Worm (Caenorhabditis elegans): ENCODE results near the gene T19C3.7.

DNA sequence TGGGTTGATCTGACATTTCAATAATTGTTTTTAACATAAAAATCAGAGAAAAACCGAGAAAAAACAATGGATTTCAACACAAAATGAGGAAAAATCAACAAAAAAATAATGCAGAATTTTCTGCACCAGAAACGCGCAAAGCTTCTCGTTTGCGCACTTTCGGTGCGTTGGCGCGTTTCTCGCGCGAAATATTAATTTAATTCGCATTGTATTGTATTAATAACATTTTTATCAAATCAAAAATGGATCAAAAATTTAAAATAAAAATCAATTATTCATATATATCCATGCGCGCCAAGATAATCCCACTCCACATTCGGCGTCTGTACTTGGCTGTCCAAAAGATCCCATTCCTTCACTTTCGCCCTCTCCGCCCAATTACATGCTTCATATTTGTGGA lies 1.3 kb downstream of the T19C3.7 start, which contains the start of gene fem-2:
- TF ChIP-seq sptf-1 (tag; optimal IDR thresholded peaks at IDR 0.05), result no peak
- TF ChIP-seq lin-35 (GFP tag; optimal IDR thresholded peaks at IDR 0.05), result peak; percentile 58 to 67
- peak; percentile 57 to 67 for TF ChIP-seq lsy-2 (tag; optimal IDR thresholded peaks at IDR 0.05)
- TF ChIP-seq ama-1 (optimal IDR thresholded peaks at IDR 0.05), result no peak

All from whole organism, L1 larva.